Fruit fly (Drosophila melanogaster) whole organism, wandering third instar larva: ENCODE results near the gene eIF2gamma.

Experiments used
- CG32264 ChIP-seq: fragments of 200-800 bp; sonication (Bioruptor generic); optimal IDR thresholded peaks from 2 replicates; lab custom pipeline; 2016; ENCODE audit warnings: missing biosample characterization, missing genetic modification characterization
- Dfd ChIP-seq: fragments of >200 bp; optimal IDR thresholded peaks from 2 replicates; lab custom pipeline; 2017; ENCODE audit warnings: missing biosample characterization, missing genetic modification characterization
- OdsH ChIP-seq: fragments of 200-800 bp; sonication (Bioruptor generic); optimal IDR thresholded peaks from 2 replicates; lab custom pipeline; 2016; ENCODE audit warnings: missing biosample characterization, mild to moderate bottlenecking, missing genetic modification characterization
- fru ChIP-seq: fragments of 200-800 bp; sonication (Bioruptor generic); optimal IDR thresholded peaks from 3 replicates; lab custom pipeline; 2016; ENCODE audit warnings: missing biosample characterization, mild to moderate bottlenecking, missing genetic modification characterization
- h ChIP-seq: fragments of 200-800 bp; sonication (Bioruptor generic); optimal IDR thresholded peaks from 3 replicates; lab custom pipeline; 2016; ENCODE audit warnings: missing biosample characterization, mild to moderate bottlenecking, missing genetic modification characterization
- lola ChIP-seq: fragments of >200 bp; optimal IDR thresholded peaks from 2 replicates; lab custom pipeline; 2017; ENCODE audit warnings: missing biosample characterization, missing genetic modification characterization
- pan ChIP-seq: fragments of >200 bp; optimal IDR thresholded peaks from 2 replicates; lab custom pipeline; 2017

dm6 chr3R:15268856-15269255, 5.6 kb upstream of the eIF2gamma start:
- TF ChIP-seq lola (GFP tag; lab: Kevin White, UChicago) = no peak
- TF ChIP-seq Dfd = no peak
- TF ChIP-seq h (GFP tag; lab: Kevin White, UChicago) = no peak
- no peak for TF ChIP-seq pan (lab: Kevin White, UChicago)
- TF ChIP-seq CG32264 (GFP tag; lab: Kevin White, UChicago) = no peak
- TF ChIP-seq fru (GFP tag; lab: Kevin White, UChicago) = no peak
- TF ChIP-seq OdsH (GFP tag; lab: Kevin White, UChicago) = no peak
